Worm (Caenorhabditis elegans) whole organism, L1 larva: Measurements from ENCODE around the gene lsm-1.

Experiments
- C04F5.9 ChIP-seq: sonication (generic microtip); optimal IDR thresholded peaks from 2 replicates; lab custom pipeline; 2016; ENCODE audit warnings: missing genetic modification characterization, missing compliant biosample characterization
- C16A3.4 ChIP-seq: fragments of 150-350 bp; optimal IDR thresholded peaks from 2 replicates; lab custom pipeline; 2014; ENCODE audit warnings: missing biosample characterization, missing genetic modification characterization
- F16B12.6 ChIP-seq: fragments of 150-350 bp; optimal IDR thresholded peaks from 2 replicates; lab custom pipeline; 2014; ENCODE audit warnings: missing biosample characterization, missing genetic modification characterization
- Y116A8C.19 ChIP-seq: sonication (generic microtip); optimal IDR thresholded peaks from 2 replicates; lab custom pipeline; 2016; ENCODE audit warnings: missing compliant biosample characterization, missing genetic modification characterization, borderline replicate concordance
- alr-1 ChIP-seq: fragments of 200-800 bp; sonication (Bioruptor generic); optimal IDR thresholded peaks from 2 replicates; lab custom pipeline; 2018; ENCODE audit warnings: borderline replicate concordance, mild to moderate bottlenecking, missing genetic modification characterization, missing compliant biosample characterization
- aly-2 ChIP-seq: fragments of 150-350 bp; optimal IDR thresholded peaks from 2 replicates; lab custom pipeline; 2014; ENCODE audit warnings: missing biosample characterization, missing genetic modification characterization
- ama-1 ChIP-seq: fragments of 150-350 bp; optimal IDR thresholded peaks from 2 replicates; lab custom pipeline; 2014
- blmp-1 ChIP-seq: fragments of 150-350 bp; optimal IDR thresholded peaks from 2 replicates; lab custom pipeline; 2014; ENCODE audit warnings: missing biosample characterization, missing genetic modification characterization
- ceh-82 ChIP-seq, 3 experiments: fragments of 150-350 bp in 1 of 3; sonication (generic microtip) in 2 of 3; optimal IDR thresholded peaks; 2 replicates each; lab custom pipeline; 2014 to 2017; ENCODE audit warnings: missing biosample characterization in 3 of 3, missing genetic modification characterization in 3 of 3
- ceh-90 ChIP-seq: sonication (generic microtip); optimal IDR thresholded peaks from 2 replicates; lab custom pipeline; 2016; ENCODE audit warnings: missing genetic modification characterization, missing compliant biosample characterization
- ces-1 ChIP-seq: fragments of 150-350 bp; optimal IDR thresholded peaks from 2 replicates; lab custom pipeline; 2014; ENCODE audit warnings: missing biosample characterization, missing genetic modification reagents, missing genetic modification characterization
- dpl-1 ChIP-seq, 3 experiments: fragments of 150-350 bp in 2 of 3; sonication (generic microtip) in 1 of 3; optimal IDR thresholded peaks; 2 replicates each; lab custom pipeline; 2014 to 2017; ENCODE audit warnings: missing biosample characterization in 3 of 3, missing genetic modification characterization in 3 of 3, missing genetic modification reagents in 3 of 3
- dsc-1 ChIP-seq: sonication (generic microtip); optimal IDR thresholded peaks from 2 replicates; lab custom pipeline; 2016; ENCODE audit warnings: mild to moderate bottlenecking, missing genetic modification characterization, missing compliant biosample characterization
- efl-1 ChIP-seq, 4 experiments: fragments of 150-350 bp; optimal IDR thresholded peaks in 3 of 4; peaks in 1 of 4; 1 replicate in 1 of 4; 2 replicates in 3 of 4; lab custom pipeline; 2014; ENCODE audit warnings: missing biosample characterization in 2 of 4, missing genetic modification characterization in 2 of 4, missing genetic modification reagents in 2 of 4
- egl-27 ChIP-seq, 2 experiments: fragments of 150-350 bp in 1 of 2; sonication (generic microtip); optimal IDR thresholded peaks; 3 replicates each; lab custom pipeline; 2017 to 2018; ENCODE audit warnings: missing biosample characterization in 2 of 2, missing genetic modification characterization in 2 of 2, missing genetic modification reagents in 2 of 2
- elt-2 ChIP-seq: sonication (generic microtip); optimal IDR thresholded peaks from 2 replicates; lab custom pipeline; 2016; ENCODE audit warnings: missing genetic modification characterization, mild to moderate bottlenecking, inconsistent platforms, missing compliant biosample characterization, missing genetic modification reagents
- fkh-8 ChIP-seq: sonication (generic microtip); optimal IDR thresholded peaks from 2 replicates; lab custom pipeline; 2016; ENCODE audit warnings: mild to moderate bottlenecking, missing genetic modification characterization, missing compliant biosample characterization
- fos-1 ChIP-seq: fragments of 150-350 bp; optimal IDR thresholded peaks from 2 replicates; lab custom pipeline; 2014; ENCODE audit warnings: missing biosample characterization, missing genetic modification characterization
- hlh-4 ChIP-seq: sonication (generic microtip); optimal IDR thresholded peaks from 2 replicates; lab custom pipeline; 2016; ENCODE audit warnings: mild to moderate bottlenecking, missing genetic modification characterization, missing compliant biosample characterization
- hpl-2 ChIP-seq: fragments of 150-350 bp; optimal IDR thresholded peaks from 2 replicates; lab custom pipeline; 2014; ENCODE audit warnings: missing biosample characterization, missing genetic modification reagents, missing genetic modification characterization
- irx-1 ChIP-seq: sonication (generic microtip); optimal IDR thresholded peaks from 2 replicates; lab custom pipeline; 2016; ENCODE audit warnings: missing genetic modification characterization, missing compliant biosample characterization
- isw-1 ChIP-seq: fragments of 200-800 bp; sonication (Bioruptor generic); IDR thresholded peaks from 2 replicates; pipeline ENCODE4 v1.3.6; 2022; ENCODE audit warnings: missing genetic modification characterization, missing compliant biosample characterization
- lin-14 ChIP-seq: fragments of 200-800 bp; sonication (Bioruptor generic); optimal IDR thresholded peaks from 2 replicates; lab custom pipeline; 2018; ENCODE audit warnings: mild to moderate bottlenecking, missing genetic modification characterization, moderate library complexity, missing compliant biosample characterization
- lin-35 ChIP-seq, 2 experiments: fragments of 150-350 bp; optimal IDR thresholded peaks; 2 replicates each; lab custom pipeline; 2014; ENCODE audit warnings: missing biosample characterization in 2 of 2, missing genetic modification characterization in 2 of 2, missing genetic modification reagents in 2 of 2
- lin-39 ChIP-seq: fragments of 150-350 bp; optimal IDR thresholded peaks from 2 replicates; lab custom pipeline; 2014; ENCODE audit warnings: missing biosample characterization, missing genetic modification reagents, missing genetic modification characterization
- lir-3 ChIP-seq: sonication (generic microtip); optimal IDR thresholded peaks from 2 replicates; lab custom pipeline; 2016; ENCODE audit warnings: mild to moderate bottlenecking, missing genetic modification characterization, moderate library complexity, missing compliant biosample characterization; ENCODE audit not compliant: poor library complexity
- lsy-2 ChIP-seq, 2 experiments: fragments of 150-350 bp; optimal IDR thresholded peaks; 2 replicates each; lab custom pipeline; 2014; ENCODE audit warnings: missing biosample characterization in 2 of 2, missing genetic modification characterization in 2 of 2
- mab-9 ChIP-seq: fragments of 200-800 bp; sonication (Bioruptor generic); IDR thresholded peaks from 2 replicates; pipeline ENCODE4 v1.3.6; 2022; ENCODE audit warnings: missing genetic modification reagents, missing genetic modification characterization, missing compliant biosample characterization
- nhr-11 ChIP-seq: fragments of 150-350 bp; optimal IDR thresholded peaks from 2 replicates; lab custom pipeline; 2014; ENCODE audit warnings: missing biosample characterization, missing genetic modification characterization
- nhr-20 ChIP-seq: sonication (generic microtip); optimal IDR thresholded peaks from 2 replicates; lab custom pipeline; 2016; ENCODE audit warnings: mild to moderate bottlenecking, missing genetic modification characterization, missing compliant biosample characterization
- nhr-237 ChIP-seq: fragments of 150-350 bp; optimal IDR thresholded peaks from 2 replicates; lab custom pipeline; 2014; ENCODE audit warnings: missing biosample characterization, missing genetic modification characterization
- nhr-47 ChIP-seq: sonication (generic microtip); optimal IDR thresholded peaks from 2 replicates; lab custom pipeline; 2016; ENCODE audit warnings: mild to moderate bottlenecking, missing genetic modification characterization, moderate library complexity, missing compliant biosample characterization
- nhr-71 ChIP-seq: sonication (generic microtip); optimal IDR thresholded peaks from 2 replicates; lab custom pipeline; 2016; ENCODE audit warnings: mild to moderate bottlenecking, missing genetic modification characterization, moderate library complexity, missing compliant biosample characterization
- nhr-76 ChIP-seq: sonication (generic microtip); optimal IDR thresholded peaks from 2 replicates; lab custom pipeline; 2017; ENCODE audit warnings: missing biosample characterization, missing genetic modification characterization
- nhr-85 ChIP-seq: sonication (generic microtip); peaks from one replicate; lab custom pipeline; 2016; ENCODE audit warnings: missing genetic modification characterization, inconsistent platforms, missing compliant biosample characterization
- pag-3 ChIP-seq: sonication (generic microtip); optimal IDR thresholded peaks from 2 replicates; lab custom pipeline; 2017; ENCODE audit warnings: missing genetic modification characterization, mild to moderate bottlenecking, missing compliant biosample characterization, antibody characterized with exemption, borderline replicate concordance; ENCODE audit not compliant: insufficient read depth
- skn-1 ChIP-seq: fragments of 150-350 bp; optimal IDR thresholded peaks from 2 replicates; lab custom pipeline; 2014; ENCODE audit warnings: missing biosample characterization, missing genetic modification characterization
- snu-23 ChIP-seq: sonication (generic microtip); optimal IDR thresholded peaks from 2 replicates; lab custom pipeline; 2016; ENCODE audit warnings: missing genetic modification characterization, missing compliant biosample characterization
- tbx-2 ChIP-seq: sonication (generic microtip); optimal IDR thresholded peaks from 2 replicates; lab custom pipeline; 2016; ENCODE audit warnings: missing genetic modification characterization, missing compliant biosample characterization
- unc-130 ChIP-seq: fragments of 150-350 bp; optimal IDR thresholded peaks from 2 replicates; lab custom pipeline; 2017; ENCODE audit warnings: missing biosample characterization, missing genetic modification characterization, inconsistent platforms
- unc-30 ChIP-seq: sonication (generic microtip); optimal IDR thresholded peaks from 2 replicates; lab custom pipeline; 2017; ENCODE audit warnings: missing biosample characterization, missing genetic modification characterization
- unc-86 ChIP-seq: sonication (generic microtip); optimal IDR thresholded peaks from 2 replicates; lab custom pipeline; 2016; ENCODE audit warnings: missing genetic modification characterization, missing compliant biosample characterization
- vab-15 ChIP-seq: sonication (generic microtip); optimal IDR thresholded peaks from 2 replicates; lab custom pipeline; 2017; ENCODE audit warnings: missing genotype, mild to moderate bottlenecking, missing genetic modification characterization, missing compliant biosample characterization
- xbp-1 ChIP-seq: sonication (generic microtip); optimal IDR thresholded peaks from 2 replicates; lab custom pipeline; 2016; ENCODE audit warnings: missing genetic modification characterization, missing compliant biosample characterization
- zag-1 ChIP-seq: fragments of 150-350 bp; optimal IDR thresholded peaks from 2 replicates; lab custom pipeline; 2014; ENCODE audit warnings: missing biosample characterization, missing genetic modification characterization
- zip-4 ChIP-seq: fragments of 200-800 bp; sonication (Bioruptor generic); optimal IDR thresholded peaks from 2 replicates; lab custom pipeline; 2018; ENCODE audit warnings: mild to moderate bottlenecking, missing genetic modification characterization, moderate library complexity, missing compliant biosample characterization

The lsm-1 gene

ce11 chrII:11127364-11127763 lies 614 bp downstream of the lsm-1 start, which contains the start of gene F40F8.1:
TSS of gene F40F8.1 (plus strand) at chrII:11127664.
- no peak for TF ChIP-seq C04F5.9
- TF ChIP-seq zip-4 (GFP tag; lab: Kevin White, UChicago), result no peak
- TF ChIP-seq lin-35 (GFP tag; optimal IDR thresholded peaks at IDR 0.05; lab: Kevin White, UChicago), result no peak
- no peak for TF ChIP-seq lir-3 (tag; lab: Kevin White, UChicago)
- no peak for TF ChIP-seq zag-1
- no peak for TF ChIP-seq unc-86 (tag; lab: Kevin White, UChicago)
- no peak for TF ChIP-seq nhr-76 (tag; lab: Kevin White, UChicago)
- TF ChIP-seq fos-1, result no peak
- no peak for TF ChIP-seq ceh-90 (tag; lab: Kevin White, UChicago)
- TF ChIP-seq vab-15 (tag; lab: Kevin White, UChicago), result no peak
- TF ChIP-seq nhr-237, result no peak
- TF ChIP-seq ces-1 (GFP tag; lab: Kevin White, UChicago), result no peak
- TF ChIP-seq lin-39, result no peak
- no peak for TF ChIP-seq irx-1

ce11 chrII:11128989-11129388 lies 2.2 kb downstream of the lsm-1 start, which contains the start of gene F40F8.3:
TSS of gene F40F8.3 (plus strand) at chrII:11129289.
- TF ChIP-seq ces-1 (GFP tag; lab: Kevin White, UChicago), result no peak
- no peak for TF ChIP-seq isw-1 (GFP tag; lab: Robert Waterston, UW)

ce11 chrII:11129517-11129916 lies 2.8 kb downstream of the lsm-1 start, which contains the start of gene F40F8.12:
TSS of gene F40F8.12 (plus strand) at chrII:11129817.
- TF ChIP-seq lin-39, result no peak
- no peak for TF ChIP-seq F16B12.6 (tag; lab: Kevin White, UChicago)
- no peak for TF ChIP-seq ces-1 (GFP tag; lab: Kevin White, UChicago)
- TF ChIP-seq Y116A8C.19, result no peak
- no peak for TF ChIP-seq nhr-20
- TF ChIP-seq mab-9, result no peak
- no peak for TF ChIP-seq lir-3 (tag; lab: Kevin White, UChicago)
- TF ChIP-seq hpl-2 (GFP tag; lab: Kevin White, UChicago), result no peak
- no peak for TF ChIP-seq egl-27 (tag; optimal IDR thresholded peaks at IDR 0.05; lab: Kevin White, UChicago)
- no peak for TF ChIP-seq unc-30
- TF ChIP-seq nhr-76 (tag; lab: Kevin White, UChicago), result no peak
- no peak for TF ChIP-seq skn-1
- no peak for TF ChIP-seq fkh-8
- TF ChIP-seq ama-1, result no peak

ce11 chrII:11132542-11132941 lies 5.8 kb downstream of the lsm-1 start, which contains the start of gene F40F8.11:
TSS of gene F40F8.11 (minus strand) at chrII:11132590.
- TF ChIP-seq isw-1 (GFP tag; lab: Robert Waterston, UW), result 0 out of 2 replicates have a peak, but pooled peaks have one; percentile 1
- peak; percentile 80 to 91 (median 88) for TF ChIP-seq dpl-1 (GFP tag; optimal IDR thresholded peaks at IDR 0.05; lab: Kevin White, UChicago)
- TF ChIP-seq blmp-1 (tag; lab: Kevin White, UChicago), result peak; percentile 35
- peak; percentile 57 for TF ChIP-seq skn-1
- TF ChIP-seq elt-2 (tag; lab: Kevin White, UChicago), result peak; percentile 22
- peak; percentile 55 for TF ChIP-seq snu-23 (GFP tag; lab: Kevin White, UChicago)
- no peak for TF ChIP-seq nhr-11 (tag; lab: Kevin White, UChicago)
- TF ChIP-seq unc-86 (tag; lab: Kevin White, UChicago), result peak; percentile 3
- TF ChIP-seq tbx-2 (tag; lab: Kevin White, UChicago), result peak; percentile 26
- TF ChIP-seq C16A3.4 (tag; lab: Kevin White, UChicago), result peak; percentile 62
- peak; percentile 66 to 78 for TF ChIP-seq lsy-2 (tag; optimal IDR thresholded peaks at IDR 0.05; lab: Kevin White, UChicago)
- TF ChIP-seq pag-3 (tag; lab: Kevin White, UChicago), result no peak
- TF ChIP-seq dsc-1, result peak; percentile 30
- TF ChIP-seq nhr-20, result peak; percentile 39
- peak; percentile 8 for TF ChIP-seq lin-39
- peak; percentile 43 for TF ChIP-seq lin-14 (GFP tag; lab: Kevin White, UChicago)
- peak; percentile 49 to 88 for TF ChIP-seq efl-1 (optimal IDR thresholded peaks at IDR 0.05; lab: Kevin White, UChicago)
- TF ChIP-seq efl-1 (GFP tag; optimal IDR thresholded peaks at IDR 0.05 in 1 of 2; lab: Kevin White, UChicago), result peak; percentile 90 to 99
- peak; percentile 21 for TF ChIP-seq xbp-1
- peak; percentile 53 for TF ChIP-seq nhr-47 (tag; lab: Kevin White, UChicago)
- TF ChIP-seq unc-130 (tag; lab: Kevin White, UChicago), result no peak
- peak; percentile 2 for TF ChIP-seq lir-3 (tag; lab: Kevin White, UChicago)
- peak in 1 of 3 experiments; percentile 11 for TF ChIP-seq ceh-82 (tag; optimal IDR thresholded peaks at IDR 0.05; lab: Kevin White, UChicago)
- no peak for TF ChIP-seq irx-1
- no peak for TF ChIP-seq alr-1 (tag; lab: Kevin White, UChicago)
- TF ChIP-seq nhr-71, result peak; percentile 59
- no peak for TF ChIP-seq hlh-4 (tag; lab: Kevin White, UChicago)
- TF ChIP-seq aly-2 (tag; lab: Kevin White, UChicago), result no peak
- TF ChIP-seq nhr-85 (tag; lab: Kevin White, UChicago), result peak; percentile 76
